Worm (Caenorhabditis elegans): ENCODE measurements around the gene ZK994.6.

Gene ZK994.6

ce11 chrV:8518283-8518682 is 11.1 kb upstream of the ZK994.6 start:
- TF ChIP-seq zip-2 (tag; optimal IDR thresholded peaks at IDR 0.05) (no peak), F44E2.7 (GFP tag; IDR thresholded peaks at IDR 0.05) (no peak), aha-1 (tag) (peak; percentile 93), unc-39 (tag; optimal IDR thresholded peaks at IDR 0.05) (no peak), mes-2 (tag; optimal IDR thresholded peaks at IDR 0.05; ENCODE audit: poor library complexity, severe bottlenecking) (peak; percentile 39), daf-8 (GFP tag; IDR thresholded peaks at IDR 0.05) (no peak), dpl-1 (GFP tag; optimal IDR thresholded peaks at IDR 0.05) (peak; percentile 18), nhr-76 (tag; optimal IDR thresholded peaks at IDR 0.05) (no peak), set-16 (GFP tag; IDR thresholded peaks at IDR 0.05) (no peak), dmd-8 (GFP tag; IDR thresholded peaks at IDR 0.05) (no peak), lin-29 (GFP tag; IDR thresholded peaks at IDR 0.05) (no peak), rbr-2 (tag; optimal IDR thresholded peaks at IDR 0.05) (peak; percentile 59), zip-11 (GFP tag; IDR thresholded peaks at IDR 0.05) (no peak), daf-19 (GFP tag; conservative IDR thresholded peaks at IDR 0.05) (no peak), dmd-6 (GFP tag; IDR thresholded peaks at IDR 0.05) (0 out of 2 replicates have a peak, but pooled peaks have one; percentile 14), Y5F2A.4 (GFP tag; optimal IDR thresholded peaks at IDR 0.05) (no peak), ztf-7 (tag; optimal IDR thresholded peaks at IDR 0.05) (no peak), mdl-1 (tag; optimal IDR thresholded peaks at IDR 0.05) (peak in 1 of 2 experiments; percentile 53), php-3 (GFP tag; IDR thresholded peaks at IDR 0.05) (no peak), daf-12 (tag; optimal IDR thresholded peaks at IDR 0.05) (no peak), hmg-1.1 (GFP tag; IDR thresholded peaks at IDR 0.05) (peak; percentile 49; the same call in 1 of the 2 replicates), unc-130 (GFP tag; optimal IDR thresholded peaks at IDR 0.05) (no peak), nhr-237 (tag; optimal IDR thresholded peaks at IDR 0.05) (no peak), nhr-48 (tag; optimal IDR thresholded peaks at IDR 0.05) (no peak), sdz-12 (GFP tag; optimal IDR thresholded peaks at IDR 0.05) (no peak), spr-1 (tag; optimal IDR thresholded peaks at IDR 0.05) (no peak), saeg-2 (GFP tag; IDR thresholded peaks at IDR 0.05) (no peak), nhr-28 (tag; optimal IDR thresholded peaks at IDR 0.05) (peak; percentile 11), dmd-9 (GFP tag; IDR thresholded peaks at IDR 0.05) (no peak), D1046.2 (GFP tag; IDR thresholded peaks at IDR 0.05) (no peak), nhr-77 (tag; optimal IDR thresholded peaks at IDR 0.05) (no peak), attf-4 (tag; optimal IDR thresholded peaks at IDR 0.05) (no peak), vab-7 (GFP tag; IDR thresholded peaks at IDR 0.05) (no peak), unc-62 (GFP tag; optimal IDR thresholded peaks at IDR 0.05 in 1 of 2) (peak in 1 of 2 experiments; percentile 97), unc-62 (tag; optimal IDR thresholded peaks at IDR 0.05) (no peak), zfp-2 (tag; optimal IDR thresholded peaks at IDR 0.05) (no peak), duxl-1 (tag; optimal IDR thresholded peaks at IDR 0.05; ENCODE audit: poor library complexity) (no peak), zfp-3 (GFP tag; conservative IDR thresholded peaks at IDR 0.05) (no peak), ztf-11 (tag; optimal IDR thresholded peaks at IDR 0.05) (no peak), F37D6.2 (tag; optimal IDR thresholded peaks at IDR 0.05) (no peak), snpc-4 (tag; optimal IDR thresholded peaks at IDR 0.05) (no peak), ceh-20 (GFP tag; IDR thresholded peaks at IDR 0.05) (no peak), ceh-32 (tag; optimal IDR thresholded peaks at IDR 0.05; ENCODE audit: poor library complexity) (no peak), F49E8.2 (tag; optimal IDR thresholded peaks at IDR 0.05; ENCODE audit: borderline replicate concordance) (no peak), ZK337.2 (GFP tag; IDR thresholded peaks at IDR 0.05) (no peak), ama-1 (optimal IDR thresholded peaks at IDR 0.05) (no peak), Y75B8A.6 (GFP tag; IDR thresholded peaks at IDR 0.05) (no peak), nhr-10 (tag; optimal IDR thresholded peaks at IDR 0.05) (no peak), lin-1 (GFP tag; IDR thresholded peaks at IDR 0.05) (no peak), T26A8.4 (GFP tag; IDR thresholded peaks at IDR 0.05) (no peak), fkh-10 (GFP tag; optimal IDR thresholded peaks at IDR 0.05) (no peak), aly-2 (tag; optimal IDR thresholded peaks at IDR 0.05) (no peak), T20F7.1 (GFP tag; optimal IDR thresholded peaks at IDR 0.05) (no peak), lin-38 (GFP tag; IDR thresholded peaks at IDR 0.05) (no peak)
